Worm (Caenorhabditis elegans): ENCODE measurements around the gene W03F9.11.

Gene W03F9.11

DNA sequence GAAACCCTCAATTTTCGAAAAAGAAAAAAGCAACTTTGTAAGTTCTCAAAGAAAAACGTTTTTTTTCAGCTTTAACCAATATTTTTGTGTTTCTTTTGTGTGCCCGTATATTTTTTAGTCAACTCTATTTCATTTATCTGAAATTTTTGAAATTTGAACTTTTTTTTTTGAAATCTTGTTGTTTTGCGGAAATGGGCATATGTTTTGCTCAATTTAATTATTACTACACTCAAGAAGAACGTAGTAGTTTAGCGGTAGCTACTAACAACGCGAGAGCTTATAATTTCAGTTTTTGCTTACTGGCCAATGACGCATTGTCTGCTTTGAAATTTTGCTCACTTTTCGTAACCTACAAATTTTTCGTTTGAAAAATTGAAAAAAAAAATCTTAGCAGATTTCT, 3.6 kb upstream of the W03F9.11 start, which contains the start of gene srh-82:
TSS of gene srh-82 (plus strand) at position 301 of the 400 bp plus-strand sequence.
- TF ChIP-seq unc-42 (tag; optimal IDR thresholded peaks at IDR 0.05) (no peak), tbx-7 (tag; optimal IDR thresholded peaks at IDR 0.05) (no peak), unc-3 (GFP tag; conservative IDR thresholded peaks at IDR 0.05) (no peak), unc-3 (tag; optimal IDR thresholded peaks at IDR 0.05) (no peak), hlh-15 (tag; optimal IDR thresholded peaks at IDR 0.05) (no peak), hlh-13 (GFP tag; optimal IDR thresholded peaks at IDR 0.05) (no peak), tbx-2 (tag; optimal IDR thresholded peaks at IDR 0.05) (no peak), pha-2 (tag; optimal IDR thresholded peaks at IDR 0.05) (no peak), dve-1 (tag; optimal IDR thresholded peaks at IDR 0.05) (no peak), ceh-48 (tag; optimal IDR thresholded peaks at IDR 0.05) (no peak), ceh-31 (tag; optimal IDR thresholded peaks at IDR 0.05) (no peak)

- TF ChIP-seq zip-5 (tag; optimal IDR thresholded peaks at IDR 0.05) (no peak), pros-1 (tag; optimal IDR thresholded peaks at IDR 0.05) (no peak), fkh-10 (GFP tag; optimal IDR thresholded peaks at IDR 0.05) (no peak), unc-55 (GFP tag; optimal IDR thresholded peaks at IDR 0.05) (no peak), dmd-4 (tag; optimal IDR thresholded peaks at IDR 0.05; ENCODE audit: borderline replicate concordance) (no peak), ttx-3 (tag; optimal IDR thresholded peaks at IDR 0.05) (no peak), ceh-24 (tag; optimal IDR thresholded peaks at IDR 0.05) (no peak), ceh-48 (tag; optimal IDR thresholded peaks at IDR 0.05) (no peak), dve-1 (tag; optimal IDR thresholded peaks at IDR 0.05) (no peak), ceh-19 (GFP tag; optimal IDR thresholded peaks at IDR 0.05) (no peak), ceh-18 (tag; optimal IDR thresholded peaks at IDR 0.05) (no peak), ceh-6 (GFP tag; optimal IDR thresholded peaks at IDR 0.05) (no peak), odd-2 (tag; optimal IDR thresholded peaks at IDR 0.05) (no peak), F13H6.1 (tag; optimal IDR thresholded peaks at IDR 0.05) (no peak), ceh-14 (tag; optimal IDR thresholded peaks at IDR 0.05) (no peak)
These were observed 2.6 kb downstream of the W03F9.11 start, which contains the start of gene W03F9.9 for ce11 chrV:138592-138991. TSS of gene W03F9.9 (plus strand) at chrV:138892.

- TF ChIP-seq elt-2 (tag; optimal IDR thresholded peaks at IDR 0.05) (no peak), K09A11.1 (tag; optimal IDR thresholded peaks at IDR 0.05; ENCODE audit: insufficient read depth) (no peak), npax-4 (tag; optimal IDR thresholded peaks at IDR 0.05) (no peak), odd-2 (tag; optimal IDR thresholded peaks at IDR 0.05) (no peak), fax-1 (tag; optimal IDR thresholded peaks at IDR 0.05) (no peak), sox-2 (GFP tag; IDR thresholded peaks at IDR 0.05) (no peak), zip-5 (tag; optimal IDR thresholded peaks at IDR 0.05) (no peak), ceh-18 (tag; optimal IDR thresholded peaks at IDR 0.05) (no peak), pat-9 (tag; optimal IDR thresholded peaks at IDR 0.05) (no peak)
These were observed 3.5 kb downstream of the W03F9.11 start for ce11 chrV:137667-138066.

DNA sequence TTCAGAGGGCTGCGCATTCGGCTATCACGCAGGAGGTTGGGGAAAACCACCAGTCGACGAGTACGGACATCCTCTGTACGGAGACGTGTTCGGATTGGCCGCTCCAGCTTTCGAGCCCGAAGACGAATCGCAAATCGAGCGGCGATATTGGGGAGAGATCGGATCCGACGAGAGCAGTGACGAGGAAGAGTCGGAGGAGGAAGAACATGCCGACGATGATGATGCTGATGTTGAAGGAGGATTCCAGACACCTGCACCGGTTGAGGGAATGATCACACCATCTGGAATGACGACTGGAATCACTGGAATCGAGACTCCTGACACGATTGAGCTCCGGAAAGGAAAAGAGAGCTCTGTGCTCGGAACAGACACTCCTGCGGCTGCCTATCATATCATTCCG, 11.0 kb downstream of the W03F9.11 start:
- no peak for TF ChIP-seq tbx-2 (tag; optimal IDR thresholded peaks at IDR 0.05)
- no peak for TF ChIP-seq K09A11.1 (tag; optimal IDR thresholded peaks at IDR 0.05; ENCODE audit: insufficient read depth)
- no peak for TF ChIP-seq ceh-45 (GFP tag; IDR thresholded peaks at IDR 0.05)
- no peak for TF ChIP-seq lim-6 (tag; optimal IDR thresholded peaks at IDR 0.05)
- TF ChIP-seq ceh-19 (GFP tag; optimal IDR thresholded peaks at IDR 0.05): no peak
- TF ChIP-seq ceh-18 (tag; optimal IDR thresholded peaks at IDR 0.05): no peak
- TF ChIP-seq sox-4 (tag; optimal IDR thresholded peaks at IDR 0.05): no peak
- no peak for TF ChIP-seq pha-2 (tag; optimal IDR thresholded peaks at IDR 0.05)
- no peak for TF ChIP-seq ceh-14 (tag; optimal IDR thresholded peaks at IDR 0.05)
- no peak for TF ChIP-seq nhr-11 (tag; optimal IDR thresholded peaks at IDR 0.05)
- TF ChIP-seq hlh-6 (tag; optimal IDR thresholded peaks at IDR 0.05): no peak
- no peak for TF ChIP-seq ceh-48 (tag; optimal IDR thresholded peaks at IDR 0.05)
- TF ChIP-seq ceh-22 (tag; optimal IDR thresholded peaks at IDR 0.05): no peak
- TF ChIP-seq syd-9 (tag; optimal IDR thresholded peaks at IDR 0.05): no peak
- TF ChIP-seq pqm-1 (tag; optimal IDR thresholded peaks at IDR 0.05): no peak
- no peak for TF ChIP-seq unc-55 (GFP tag; optimal IDR thresholded peaks at IDR 0.05)
- TF ChIP-seq ref-2 (tag; optimal IDR thresholded peaks at IDR 0.05): no peak
- TF ChIP-seq T23F11.4 (GFP tag; optimal IDR thresholded peaks at IDR 0.05): no peak

All from whole organism, late embryonic.